Worm (Caenorhabditis elegans) whole organism, L4/young adult: Measurements from ENCODE around the gene F56D6.11.

ENCODE experiments used
- W03F9.2 ChIP-seq: fragments of 150-350 bp; optimal IDR thresholded peaks from 2 replicates; lab custom pipeline; 2014; ENCODE audit warnings: missing biosample characterization, missing genetic modification characterization
- dao-5 ChIP-seq: sonication (generic microtip); optimal IDR thresholded peaks from 2 replicates; lab custom pipeline; 2016; ENCODE audit warnings: missing genotype, missing genetic modification characterization, moderate library complexity, missing compliant biosample characterization
- him-1 ChIP-seq: sonication (generic microtip); optimal IDR thresholded peaks from 2 replicates; lab custom pipeline; 2016; ENCODE audit warnings: missing genotype, missing genetic modification reagents, missing genetic modification characterization, missing compliant biosample characterization

DNA sequence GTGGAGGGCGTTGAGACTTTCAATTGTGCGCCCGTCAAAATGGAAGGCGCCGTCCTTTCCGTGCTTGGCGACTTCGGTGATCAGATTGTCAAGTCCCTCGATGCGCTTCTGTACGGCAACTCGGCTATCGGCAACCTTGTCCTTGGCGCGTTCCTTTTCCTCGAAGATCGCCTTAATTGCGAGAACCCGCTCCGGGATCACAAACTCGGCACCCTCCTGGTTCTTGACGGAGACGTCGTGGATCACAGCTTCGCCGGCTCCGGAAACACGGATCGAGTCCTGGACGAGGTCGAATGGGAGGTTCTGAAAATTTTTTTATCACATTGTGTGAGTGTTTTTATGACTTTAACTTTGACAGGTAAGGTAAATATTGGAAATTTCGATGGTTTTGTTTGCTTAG, 33.1 kb downstream of the F56D6.11 start:
- no peak for TF ChIP-seq him-1 (tag; lab: Kevin White, UChicago)
- TF ChIP-seq dao-5 (tag; lab: Kevin White, UChicago) = no peak
- no peak for TF ChIP-seq W03F9.2 (tag; lab: Kevin White, UChicago)
